Worm (Caenorhabditis elegans): ENCODE data around the gene ZK1058.3.

- no peak for TF ChIP-seq ama-1 (optimal IDR thresholded peaks at IDR 0.05)
- no peak for TF ChIP-seq tbx-2 (tag; optimal IDR thresholded peaks at IDR 0.05)
- no peak for TF ChIP-seq ceh-82 (tag; optimal IDR thresholded peaks at IDR 0.05)
- TF ChIP-seq nhr-12 (tag; optimal IDR thresholded peaks at IDR 0.05): no peak
- no peak for TF ChIP-seq zag-1 (tag; optimal IDR thresholded peaks at IDR 0.05)
- no peak for TF ChIP-seq nhr-237 (tag; optimal IDR thresholded peaks at IDR 0.05)
- no peak for TF ChIP-seq elt-2 (tag; optimal IDR thresholded peaks at IDR 0.05)
- no peak for TF ChIP-seq lin-39 (tag; optimal IDR thresholded peaks at IDR 0.05)
- no peak for TF ChIP-seq unc-62 (GFP tag; optimal IDR thresholded peaks at IDR 0.05)
- no peak for TF ChIP-seq nhr-28 (tag; optimal IDR thresholded peaks at IDR 0.05)
Observed at ce11 chrIII:3964237-3964636, 45.6 kb downstream of the ZK1058.3 start, which contains the start of gene R10E9.2.
